Worm (Caenorhabditis elegans) whole organism, L4/young adult: ENCODE measurements around the gene F35C5.3.

Experiments
- W03F9.2 ChIP-seq: fragments of 150-350 bp; optimal IDR thresholded peaks from 2 replicates; lab custom pipeline; 2014; ENCODE audit warnings: missing biosample characterization, missing genetic modification characterization
- him-1 ChIP-seq: sonication (generic microtip); optimal IDR thresholded peaks from 2 replicates; lab custom pipeline; 2016; ENCODE audit warnings: missing genotype, missing genetic modification reagents, missing genetic modification characterization, missing compliant biosample characterization

DNA sequence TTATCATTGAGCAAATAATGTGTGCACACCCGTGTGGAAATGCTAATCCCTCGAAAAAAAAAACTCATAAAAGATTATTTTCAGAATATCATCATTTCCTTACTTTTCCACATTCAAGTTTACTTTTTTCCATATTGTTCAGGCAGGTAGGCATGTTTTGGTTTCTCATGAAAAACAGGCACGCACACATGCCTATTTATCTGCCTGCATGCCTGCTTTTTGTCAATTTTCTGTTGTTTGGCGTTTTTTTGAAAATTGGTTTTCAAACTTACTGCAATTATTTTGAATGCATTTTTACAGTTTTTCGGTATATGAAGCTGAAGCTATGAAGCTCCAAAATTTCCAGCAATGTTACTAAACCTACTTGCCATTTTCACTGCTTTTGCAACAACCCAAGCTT lies 9.4 kb downstream of the F35C5.3 start, which contains the start of gene clec-64:
- no peak for TF ChIP-seq him-1 (tag; lab: Kevin White, UChicago)
- no peak for TF ChIP-seq W03F9.2
